Fruit fly (Drosophila melanogaster): ENCODE measurements around the gene jvl.

Gene jvl

dm6 chr3R:14692230-14692970 is 49.0 kb upstream of the jvl start (continued):
- TF ChIP-seq psq (GFP tag; optimal IDR thresholded peaks at IDR 0.05) = no peak
- TF ChIP-seq Max (GFP tag; optimal IDR thresholded peaks at IDR 0.05) = peak; percentile 21
- TF ChIP-seq CG1024 (GFP tag; IDR thresholded peaks at IDR 0.05) = peak; percentile 84
- TF ChIP-seq NFAT (GFP tag; IDR thresholded peaks at IDR 0.05) = 0 out of 2 replicates have a peak, but pooled peaks have one; percentile 12
- TF ChIP-seq Awh (GFP tag; IDR thresholded peaks at IDR 0.05) = peak; percentile 66
- peak; percentile 45; the same call in 1 of the 2 replicates for TF ChIP-seq E2f1 (GFP tag; IDR thresholded peaks at IDR 0.05)
- TF ChIP-seq CG12391 (tag; optimal IDR thresholded peaks at IDR 0.05) = peak; percentile 77
- TF ChIP-seq ken (GFP tag; IDR thresholded peaks at IDR 0.05) = peak; percentile 78
- no peak for TF ChIP-seq Lpt (GFP tag; optimal IDR thresholded peaks at IDR 0.05)
- peak; percentile 77 for TF ChIP-seq HLH3B (GFP tag; IDR thresholded peaks at IDR 0.05)
- no peak for TF ChIP-seq danr (GFP tag; IDR thresholded peaks at IDR 0.05)
- peak; percentile 39 for TF ChIP-seq CG1647 (GFP tag; optimal IDR thresholded peaks at IDR 0.05)
- peak; percentile 44 for TF ChIP-seq CG11723 (GFP tag; optimal IDR thresholded peaks at IDR 0.05)
- peak; percentile 32; the same call in 1 of the 2 replicates for TF ChIP-seq Nf-YA (GFP tag; IDR thresholded peaks at IDR 0.05)
- TF ChIP-seq fd64A (GFP tag; optimal IDR thresholded peaks at IDR 0.05) = peak; percentile 59
- TF ChIP-seq CG1529 (GFP tag; optimal IDR thresholded peaks at IDR 0.05) = peak; percentile 67
- peak; percentile 15 for TF ChIP-seq Side (GFP tag; optimal IDR thresholded peaks at IDR 0.05)
- TF ChIP-seq Dbx (GFP tag; IDR thresholded peaks at IDR 0.05) = no peak
- peak; percentile 0 for TF ChIP-seq Deaf1 (tag; optimal IDR thresholded peaks at IDR 0.05)
- TF ChIP-seq btn (GFP tag; optimal IDR thresholded peaks at IDR 0.05) = peak; percentile 61
- peak; percentile 67 for TF ChIP-seq Sox100B (GFP tag; optimal IDR thresholded peaks at IDR 0.05)
- no peak for TF ChIP-seq CG16813 (GFP tag; IDR thresholded peaks at IDR 0.05; ENCODE audit: partially characterized antibody)
- TF ChIP-seq CG4707 (GFP tag; optimal IDR thresholded peaks at IDR 0.05) = peak; percentile 53
- no peak for TF ChIP-seq Hey (tag; optimal IDR thresholded peaks at IDR 0.05)
- TF ChIP-seq CG4854 (GFP tag; optimal IDR thresholded peaks at IDR 0.05) = peak; percentile 36
- TF ChIP-seq ab (GFP tag; optimal IDR thresholded peaks at IDR 0.05) = peak; percentile 60
- TF ChIP-seq toy (GFP tag; IDR thresholded peaks at IDR 0.05) = no peak
- peak; percentile 85 for TF ChIP-seq Drgx (GFP tag; IDR thresholded peaks at IDR 0.05)
- TF ChIP-seq CG7786 (GFP tag; optimal IDR thresholded peaks at IDR 0.05) = no peak
- TF ChIP-seq HLH54F (GFP tag; optimal IDR thresholded peaks at IDR 0.05) = no peak
- no peak for TF ChIP-seq cad (GFP tag; optimal IDR thresholded peaks at IDR 0.05)
- no peak for TF ChIP-seq rib (GFP tag; IDR thresholded peaks at IDR 0.05)
- TF ChIP-seq cwo (GFP tag; optimal IDR thresholded peaks at IDR 0.05) = no peak
- TF ChIP-seq PHDP (tag; optimal IDR thresholded peaks at IDR 0.05) = peak; percentile 54
- peak; percentile 79 for TF ChIP-seq CG17328 (GFP tag; IDR thresholded peaks at IDR 0.05)
- TF ChIP-seq zfh1 (GFP tag; IDR thresholded peaks at IDR 0.05) = peak; percentile 91
- peak; percentile 60 for TF ChIP-seq nau (GFP tag; optimal IDR thresholded peaks at IDR 0.05)
- TF ChIP-seq ham (GFP tag; IDR thresholded peaks at IDR 0.05) = no peak
- peak; percentile 71 for TF ChIP-seq CG10267 (tag; optimal IDR thresholded peaks at IDR 0.05)
- peak; percentile 88 for TF ChIP-seq CG10959 (GFP tag; IDR thresholded peaks at IDR 0.05)
- peak; percentile 44 for TF ChIP-seq CG8281 (tag; optimal IDR thresholded peaks at IDR 0.05)
- peak; percentile 29 for TF ChIP-seq ems (GFP tag; optimal IDR thresholded peaks at IDR 0.05)
- peak; percentile 51 for TF ChIP-seq sd (tag; optimal IDR thresholded peaks at IDR 0.05)
- TF ChIP-seq emc (GFP tag; optimal IDR thresholded peaks at IDR 0.05) = no peak
- TF ChIP-seq sob (GFP tag; IDR thresholded peaks at IDR 0.05) = 0 out of 2 replicates have a peak, but pooled peaks have one; percentile 23
- TF ChIP-seq z (GFP tag; IDR thresholded peaks at IDR 0.05) = no peak
- TF ChIP-seq CG6654 (GFP tag; optimal IDR thresholded peaks at IDR 0.05) = peak; percentile 44
- peak; percentile 27 for TF ChIP-seq pb (GFP tag; optimal IDR thresholded peaks at IDR 0.05)
- TF ChIP-seq CG11695 (GFP tag; IDR thresholded peaks at IDR 0.05) = peak; percentile 44; the same call in 1 of the 3 replicates
- TF ChIP-seq Ssrp (tag; optimal IDR thresholded peaks at IDR 0.05) = peak; percentile 73
- no peak for TF ChIP-seq Bdp1 (GFP tag; optimal IDR thresholded peaks at IDR 0.05)

All from whole organism, embryonic.